Worm (Caenorhabditis elegans): ENCODE measurements around the gene algn-14.

The algn-14 gene

ce11 chrIV:3832040-3832439, 28.8 kb upstream of the algn-14 start:
- TF ChIP-seq fkh-10 (GFP tag; optimal IDR thresholded peaks at IDR 0.05), result no peak
- TF ChIP-seq sdc-2 (tag; optimal IDR thresholded peaks at IDR 0.05), result no peak
- TF ChIP-seq ceh-18 (tag; optimal IDR thresholded peaks at IDR 0.05), result no peak
- no peak for TF ChIP-seq pha-4 (tag; optimal IDR thresholded peaks at IDR 0.05)
- TF ChIP-seq ceh-19 (GFP tag; optimal IDR thresholded peaks at IDR 0.05), result no peak
- TF ChIP-seq pat-9 (tag; optimal IDR thresholded peaks at IDR 0.05), result no peak
- no peak for TF ChIP-seq npax-4 (tag; optimal IDR thresholded peaks at IDR 0.05)
- no peak for TF ChIP-seq eyg-1 (tag; optimal IDR thresholded peaks at IDR 0.05)
- no peak for TF ChIP-seq Y22D7AL.16 (tag; optimal IDR thresholded peaks at IDR 0.05)

- TF ChIP-seq fax-1 (tag; optimal IDR thresholded peaks at IDR 0.05), result no peak
- TF ChIP-seq ceh-30 (tag; optimal IDR thresholded peaks at IDR 0.05), result no peak
- TF ChIP-seq ahr-1 (tag; optimal IDR thresholded peaks at IDR 0.05), result no peak
- TF ChIP-seq tbx-7 (tag; optimal IDR thresholded peaks at IDR 0.05), result no peak
- TF ChIP-seq npax-4 (tag; optimal IDR thresholded peaks at IDR 0.05), result no peak
- no peak for TF ChIP-seq ceh-6 (GFP tag; optimal IDR thresholded peaks at IDR 0.05)
- TF ChIP-seq pros-1 (tag; optimal IDR thresholded peaks at IDR 0.05), result no peak
- TF ChIP-seq sdc-2 (tag; optimal IDR thresholded peaks at IDR 0.05), result no peak
- no peak for TF ChIP-seq ets-4 (tag; optimal IDR thresholded peaks at IDR 0.05)
- no peak for TF ChIP-seq eyg-1 (tag; optimal IDR thresholded peaks at IDR 0.05)
Observed at ce11 chrIV:3827724-3828123, 24.5 kb upstream of the algn-14 start.

ce11 chrIV:3826590-3827128, 23.4 kb upstream of the algn-14 start, which contains the start of gene F28F9.3:
TSS of gene F28F9.3 (plus strand) at chrIV:3826890.
- peak; percentile 59 for TF ChIP-seq ceh-19 (GFP tag; optimal IDR thresholded peaks at IDR 0.05)
- peak; percentile 45 for TF ChIP-seq ref-2 (tag; optimal IDR thresholded peaks at IDR 0.05)
- TF ChIP-seq ceh-34 (tag; optimal IDR thresholded peaks at IDR 0.05), result peak; percentile 64
- no peak for TF ChIP-seq Y22D7AL.16 (tag; optimal IDR thresholded peaks at IDR 0.05)

ce11 chrIV:3825388-3825787, 22.2 kb upstream of the algn-14 start:
- TF ChIP-seq lin-11 (tag; optimal IDR thresholded peaks at IDR 0.05), result no peak
- no peak for TF ChIP-seq tbx-7 (tag; optimal IDR thresholded peaks at IDR 0.05)
- no peak for TF ChIP-seq ztf-16 (tag; optimal IDR thresholded peaks at IDR 0.05)
- no peak for TF ChIP-seq madf-2 (tag; optimal IDR thresholded peaks at IDR 0.05)
- TF ChIP-seq rnt-1 (tag; optimal IDR thresholded peaks at IDR 0.05), result peak; percentile 19
- peak; percentile 37 for TF ChIP-seq unc-55 (GFP tag; optimal IDR thresholded peaks at IDR 0.05)
- no peak for TF ChIP-seq C08G9.2 (tag; optimal IDR thresholded peaks at IDR 0.05)
- no peak for TF ChIP-seq tbx-2 (tag; optimal IDR thresholded peaks at IDR 0.05)

ce11 chrIV:3824720-3825119, 21.5 kb upstream of the algn-14 start:
- TF ChIP-seq zip-5 (tag; optimal IDR thresholded peaks at IDR 0.05), result no peak
- TF ChIP-seq ceh-30 (tag; optimal IDR thresholded peaks at IDR 0.05), result no peak
- TF ChIP-seq ceh-18 (tag; optimal IDR thresholded peaks at IDR 0.05), result no peak
- TF ChIP-seq ttx-3 (tag; optimal IDR thresholded peaks at IDR 0.05), result no peak
- no peak for TF ChIP-seq pag-3 (tag; optimal IDR thresholded peaks at IDR 0.05; ENCODE audit: borderline replicate concordance)
- TF ChIP-seq hlh-30 (tag; optimal IDR thresholded peaks at IDR 0.05; ENCODE audit: insufficient read depth), result peak; percentile 85
- TF ChIP-seq madf-2 (tag; optimal IDR thresholded peaks at IDR 0.05), result no peak
- no peak for TF ChIP-seq fkh-6 (tag; optimal IDR thresholded peaks at IDR 0.05)
- peak; percentile 78 for TF ChIP-seq nfya-1 (tag; optimal IDR thresholded peaks at IDR 0.05)
- TF ChIP-seq npax-4 (tag; optimal IDR thresholded peaks at IDR 0.05), result no peak
- TF ChIP-seq unc-55 (GFP tag; optimal IDR thresholded peaks at IDR 0.05), result peak; percentile 62
- TF ChIP-seq hlh-6 (tag; optimal IDR thresholded peaks at IDR 0.05), result no peak
- no peak for TF ChIP-seq ceh-2 (tag; optimal IDR thresholded peaks at IDR 0.05)
- TF ChIP-seq hlh-15 (tag; optimal IDR thresholded peaks at IDR 0.05), result no peak
- TF ChIP-seq pax-1 (tag; optimal IDR thresholded peaks at IDR 0.05), result no peak
- no peak for TF ChIP-seq ceh-24 (tag; optimal IDR thresholded peaks at IDR 0.05)
- TF ChIP-seq F13H6.1 (tag; optimal IDR thresholded peaks at IDR 0.05), result no peak
- TF ChIP-seq pat-9 (tag; optimal IDR thresholded peaks at IDR 0.05), result no peak
- no peak for TF ChIP-seq ets-4 (tag; optimal IDR thresholded peaks at IDR 0.05)
- TF ChIP-seq nhr-11 (tag; optimal IDR thresholded peaks at IDR 0.05), result no peak
- no peak for TF ChIP-seq sox-2 (GFP tag; IDR thresholded peaks at IDR 0.05)
- TF ChIP-seq nhr-232 (tag; optimal IDR thresholded peaks at IDR 0.05), result no peak
- TF ChIP-seq ceh-14 (tag; optimal IDR thresholded peaks at IDR 0.05), result no peak
- TF ChIP-seq ceh-31 (tag; optimal IDR thresholded peaks at IDR 0.05), result peak; percentile 63
- no peak for TF ChIP-seq ceh-45 (GFP tag; IDR thresholded peaks at IDR 0.05)
- no peak for TF ChIP-seq ama-1 (optimal IDR thresholded peaks at IDR 0.05)
- no peak for TF ChIP-seq mec-3 (tag; optimal IDR thresholded peaks at IDR 0.05; ENCODE audit: borderline replicate concordance)
- TF ChIP-seq ceh-9 (tag; optimal IDR thresholded peaks at IDR 0.05), result no peak

Measured in whole organism, late embryonic.